Fruit fly (Drosophila melanogaster) whole organism, wandering third instar larva: ENCODE results near the gene CG8173.

Experiments
- CG32264 ChIP-seq: fragments of 200-800 bp; sonication (Bioruptor generic); optimal IDR thresholded peaks from 2 replicates; lab custom pipeline; 2016; ENCODE audit warnings: missing biosample characterization, missing genetic modification characterization
- CG9705 ChIP-seq: fragments of 200-800 bp; sonication (Bioruptor generic); optimal IDR thresholded peaks from 2 replicates; lab custom pipeline; 2018; ENCODE audit warnings: missing biosample characterization, mild to moderate bottlenecking, missing genetic modification characterization
- CrebA ChIP-seq: fragments of 200-800 bp; sonication (Bioruptor generic); optimal IDR thresholded peaks from 2 replicates; lab custom pipeline; 2016; ENCODE audit warnings: missing biosample characterization, mild to moderate bottlenecking, missing genetic modification characterization, borderline replicate concordance
- Dfd ChIP-seq: fragments of >200 bp; optimal IDR thresholded peaks from 2 replicates; lab custom pipeline; 2017; ENCODE audit warnings: missing biosample characterization, missing genetic modification characterization
- Dif ChIP-seq: fragments of 200-275, 200-300 bp; sonication (Bioruptor generic); optimal IDR thresholded peaks from 2 replicates; lab custom pipeline; 2018; ENCODE audit warnings: missing biosample characterization, missing genetic modification characterization; ENCODE audit not compliant: partially characterized antibody
- HLH106 ChIP-seq: fragments of 200-800 bp; optimal IDR thresholded peaks from 3 replicates; lab custom pipeline; 2019; ENCODE audit warnings: missing biosample characterization, mild to moderate bottlenecking, missing genetic modification characterization, moderate library complexity
- Hnf4 ChIP-seq: fragments of 200-800 bp; sonication (Bioruptor generic); optimal IDR thresholded peaks from 2 replicates; lab custom pipeline; 2016; ENCODE audit warnings: missing biosample characterization, mild to moderate bottlenecking, missing genetic modification characterization
- Hr78 ChIP-seq: fragments of >200 bp; optimal IDR thresholded peaks from 2 replicates; lab custom pipeline; 2017; ENCODE audit warnings: missing biosample characterization, missing genetic modification characterization
- Hr83 ChIP-seq: fragments of 200-300 bp; sonication (Bioruptor generic); optimal IDR thresholded peaks from 2 replicates; lab custom pipeline; 2016; ENCODE audit warnings: missing biosample characterization, mild to moderate bottlenecking, missing genetic modification characterization, moderate library complexity; ENCODE audit not compliant: poor library complexity, severe bottlenecking
- Jra ChIP-seq: sonication (Bioruptor generic); optimal IDR thresholded peaks from 2 replicates; lab custom pipeline; 2016; ENCODE audit warnings: missing biosample characterization, missing genetic modification characterization
- Myc ChIP-seq: fragments of >200 bp; optimal IDR thresholded peaks from 2 replicates; lab custom pipeline; 2017
- N ChIP-seq: fragments of >200 bp; optimal IDR thresholded peaks from 2 replicates; lab custom pipeline; 2018; ENCODE audit warnings: missing biosample characterization, missing external identifiers, missing genetic modification characterization
- OdsH ChIP-seq: fragments of 200-800 bp; sonication (Bioruptor generic); optimal IDR thresholded peaks from 2 replicates; lab custom pipeline; 2016; ENCODE audit warnings: missing biosample characterization, mild to moderate bottlenecking, missing genetic modification characterization
- Rel ChIP-seq, 2 experiments: fragments of 200-800 bp; sonication (Bioruptor generic) in 1 of 2; optimal IDR thresholded peaks; 2 replicates in 1 of 2; 3 replicates in 1 of 2; lab custom pipeline; 2016 to 2019; ENCODE audit warnings: mild to moderate bottlenecking in 2 of 2, missing biosample characterization in 2 of 2, missing genetic modification characterization in 2 of 2, moderate library complexity in 1 of 2
- Sp1 ChIP-seq: fragments of 200-800 bp; sonication (Bioruptor generic); optimal IDR thresholded peaks from 3 replicates; lab custom pipeline; 2019; ENCODE audit warnings: missing biosample characterization, mild to moderate bottlenecking, missing genetic modification characterization, moderate library complexity
- Vsx2 ChIP-seq: fragments of 200-300, 225-300 bp; sonication (Bioruptor generic); optimal IDR thresholded peaks from 2 replicates; lab custom pipeline; 2018; ENCODE audit warnings: missing biosample characterization, missing genetic modification characterization; ENCODE audit not compliant: partially characterized antibody
- br ChIP-seq: fragments of 200-800 bp; sonication (Bioruptor generic); optimal IDR thresholded peaks from 2 replicates; lab custom pipeline; 2016; ENCODE audit warnings: missing biosample characterization, missing genetic modification characterization
- brk ChIP-seq: fragments of 200-800 bp; sonication (Bioruptor generic); optimal IDR thresholded peaks from 2 replicates; lab custom pipeline; 2016; ENCODE audit warnings: missing biosample characterization, mild to moderate bottlenecking, missing genetic modification characterization
- dl ChIP-seq, 2 experiments: fragments of 175-275, 200-275 bp in 1 of 2; fragments of 200-275 bp in 1 of 2; sonication (Bioruptor generic); optimal IDR thresholded peaks; lab custom pipeline; 2018; ENCODE audit warnings: mild to moderate bottlenecking in 2 of 2, missing biosample characterization in 2 of 2, missing genetic modification characterization in 2 of 2, moderate library complexity in 2 of 2; ENCODE audit not compliant: partially characterized antibody in 2 of 2, insufficient read depth in 1 of 2
- dmrt93B ChIP-seq: fragments of 200-800 bp; sonication (Bioruptor generic); optimal IDR thresholded peaks from 2 replicates; lab custom pipeline; 2018; ENCODE audit warnings: missing biosample characterization, mild to moderate bottlenecking, missing genetic modification characterization
- ey ChIP-seq: fragments of 200-800 bp; sonication (Bioruptor generic); optimal IDR thresholded peaks from 2 replicates; lab custom pipeline; 2016; ENCODE audit warnings: missing biosample characterization, missing genetic modification characterization
- foxo ChIP-seq, 2 experiments: fragments of 200-800 bp; sonication (Bioruptor generic); optimal IDR thresholded peaks; 2 replicates in 1 of 2; 3 replicates in 1 of 2; lab custom pipeline; 2016 to 2017; ENCODE audit warnings: missing biosample characterization in 2 of 2, missing genetic modification characterization in 2 of 2
- fru ChIP-seq: fragments of 200-800 bp; sonication (Bioruptor generic); optimal IDR thresholded peaks from 3 replicates; lab custom pipeline; 2016; ENCODE audit warnings: missing biosample characterization, mild to moderate bottlenecking, missing genetic modification characterization
- h ChIP-seq: fragments of 200-800 bp; sonication (Bioruptor generic); optimal IDR thresholded peaks from 3 replicates; lab custom pipeline; 2016; ENCODE audit warnings: missing biosample characterization, mild to moderate bottlenecking, missing genetic modification characterization
- jim ChIP-seq: fragments of 175-275, 200-325 bp; sonication (Bioruptor generic); optimal IDR thresholded peaks from 2 replicates; lab custom pipeline; 2016; ENCODE audit warnings: missing biosample characterization, mild to moderate bottlenecking, missing genetic modification characterization
- pan ChIP-seq: fragments of >200 bp; optimal IDR thresholded peaks from 2 replicates; lab custom pipeline; 2017
- psq ChIP-seq: fragments of 200-800 bp; sonication (Bioruptor generic); optimal IDR thresholded peaks from 3 replicates; lab custom pipeline; 2017; ENCODE audit warnings: missing biosample characterization, mild to moderate bottlenecking, missing genetic modification characterization, moderate library complexity
- rgr ChIP-seq: fragments of 200-800 bp; sonication (Bioruptor generic); optimal IDR thresholded peaks from 3 replicates; lab custom pipeline; 2016; ENCODE audit warnings: missing biosample characterization, mild to moderate bottlenecking, missing genetic modification characterization
- sage ChIP-seq: fragments of 200-800 bp; sonication (Bioruptor generic); optimal IDR thresholded peaks from 2 replicates; lab custom pipeline; 2016; ENCODE audit warnings: missing biosample characterization, mild to moderate bottlenecking, missing genetic modification characterization
- sv ChIP-seq: fragments of 200-800 bp; sonication (Bioruptor generic); optimal IDR thresholded peaks from 3 replicates; lab custom pipeline; 2016; ENCODE audit warnings: missing biosample characterization, missing genetic modification characterization
- tai ChIP-seq: sonication (Bioruptor generic); optimal IDR thresholded peaks from 2 replicates; lab custom pipeline; 2016; ENCODE audit warnings: missing biosample characterization, missing genetic modification characterization
- usp ChIP-seq: fragments of >200 bp; optimal IDR thresholded peaks from 2 replicates; lab custom pipeline; 2017; ENCODE audit warnings: missing biosample characterization, missing genetic modification characterization
- woc ChIP-seq: sonication (Bioruptor generic); optimal IDR thresholded peaks from 2 replicates; lab custom pipeline; 2016; ENCODE audit warnings: missing biosample characterization, mild to moderate bottlenecking, missing genetic modification characterization

Gene CG8173

DNA sequence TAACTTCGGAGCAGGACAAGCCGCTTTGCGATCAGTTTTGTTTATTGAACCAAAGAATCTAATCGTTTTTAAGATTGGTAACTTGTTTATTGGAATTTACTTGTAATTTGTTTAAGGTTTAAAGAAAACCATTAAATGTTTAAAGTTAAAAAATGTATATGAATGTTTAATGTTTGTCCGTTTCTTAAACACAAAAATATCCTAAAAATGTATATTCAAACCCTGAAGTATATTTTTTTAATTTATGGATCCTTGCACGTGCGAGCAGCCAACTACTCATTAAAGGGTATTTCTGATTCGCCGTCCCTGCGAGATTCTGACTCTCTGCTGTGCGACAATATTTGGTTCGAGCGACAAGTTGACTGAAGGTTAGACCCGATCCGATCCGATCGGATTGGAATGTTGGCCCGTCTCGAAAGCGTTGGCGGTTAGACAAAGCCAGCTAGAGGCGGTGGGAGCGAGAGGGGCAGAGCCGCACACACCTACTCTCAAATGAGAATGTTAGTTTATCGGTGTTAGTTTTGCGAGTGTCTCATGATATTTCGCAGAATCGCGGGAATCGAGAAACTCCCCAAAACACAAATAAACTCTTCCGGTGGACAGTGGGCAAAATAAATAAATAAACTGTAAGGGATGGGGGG is 10.5 kb downstream of the CG8173 start (continued):
- TF ChIP-seq dl (GFP tag; optimal IDR thresholded peaks at IDR 0.05; lab: Kevin White, UChicago; ENCODE audit: insufficient read depth in 1 of 2, partially characterized antibody in 2 of 2) = no peak
- TF ChIP-seq Hr78 (GFP tag; lab: Kevin White, UChicago) = no peak
- no peak for TF ChIP-seq Myc
- TF ChIP-seq, all 38 proteins: peak for 22

DNA sequence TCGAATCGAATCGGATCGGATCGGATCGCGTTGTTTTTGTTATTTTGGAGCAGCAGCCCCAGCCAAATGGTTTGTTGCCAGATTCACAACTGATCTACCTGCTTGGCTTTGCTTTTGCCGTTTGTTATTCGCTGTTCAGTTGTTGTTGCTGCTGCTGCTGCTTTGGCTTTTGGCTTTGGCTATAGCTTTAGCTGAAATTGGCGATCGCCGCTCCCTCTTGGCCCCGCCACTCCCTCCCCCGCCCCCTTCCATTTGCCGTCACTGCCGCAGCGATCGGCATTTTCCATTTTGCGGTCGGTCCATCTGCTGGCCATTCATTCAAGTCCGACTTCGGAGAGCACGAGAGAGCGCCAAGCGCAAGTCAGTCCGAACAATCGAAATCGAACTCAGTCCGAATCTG is 11.0 kb downstream of the CG8173 start, which contains the start of gene chas:
Gene chas (minus strand): TSS at position 295 of the 400 bp plus-strand sequence.
- TF ChIP-seq dl (GFP tag; optimal IDR thresholded peaks at IDR 0.05; lab: Kevin White, UChicago; ENCODE audit: insufficient read depth in 1 of 2, partially characterized antibody in 2 of 2) (peak in 1 of 2 experiments; percentile 36), CG32264 (GFP tag; lab: Kevin White, UChicago) (no peak), N (GFP tag; lab: Kevin White, UChicago) (no peak), Dif (peak; percentile 64), usp (GFP tag; lab: Kevin White, UChicago) (no peak), sv (GFP tag; lab: Kevin White, UChicago) (no peak), rgr (GFP tag; lab: Kevin White, UChicago) (no peak), pan (lab: Kevin White, UChicago) (no peak), tai (GFP tag; lab: Kevin White, UChicago) (no peak), OdsH (GFP tag; lab: Kevin White, UChicago) (no peak), Dfd (GFP tag; lab: Kevin White, UChicago) (no peak), Myc (no peak), woc (GFP tag; lab: Kevin White, UChicago) (no peak), foxo (GFP tag; optimal IDR thresholded peaks at IDR 0.05; lab: Kevin White, UChicago) (no peak)

DNA sequence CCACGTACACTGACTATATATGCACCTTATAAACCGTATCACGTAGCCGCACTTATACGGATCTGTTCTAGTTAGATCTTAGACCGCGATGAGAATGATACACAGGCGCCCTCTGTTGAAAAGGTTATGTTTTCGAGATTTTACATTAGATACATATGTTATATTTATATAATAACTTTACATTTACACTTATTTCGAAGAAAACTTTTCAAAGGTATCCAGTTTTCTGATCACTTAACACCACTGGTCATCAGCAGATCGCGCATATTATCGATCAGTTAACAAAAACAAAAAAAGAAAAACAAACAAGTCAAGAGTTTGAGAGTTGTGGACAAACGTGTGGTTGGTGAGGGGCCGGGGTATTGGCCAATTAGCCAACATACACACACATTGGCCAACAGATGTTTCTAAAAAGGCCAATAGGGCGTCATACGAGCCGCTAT is 11.7 kb downstream of the CG8173 start:
- TF ChIP-seq Vsx2 (GFP tag; lab: Kevin White, UChicago) = peak; percentile 57
- no peak for TF ChIP-seq sage (GFP tag; lab: Kevin White, UChicago)

DNA sequence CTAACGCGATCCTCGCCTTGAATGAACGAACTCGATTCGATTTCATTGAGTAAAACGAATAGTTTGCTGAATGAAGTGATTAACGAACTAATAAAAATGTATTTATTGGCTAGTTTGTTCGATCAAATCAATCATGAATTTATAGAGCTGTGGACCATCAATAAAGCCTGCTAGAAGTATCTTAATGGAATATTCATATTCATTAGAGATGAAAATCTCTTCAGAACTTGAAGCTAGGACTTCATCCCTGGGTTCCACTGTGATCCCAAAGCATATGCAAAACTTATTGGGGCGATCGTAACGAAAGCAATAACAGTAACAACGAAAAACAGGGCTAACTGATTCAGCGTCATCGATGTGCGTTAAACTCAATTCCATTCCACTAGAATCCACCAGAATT is 12.2 kb downstream of the CG8173 start:
- TF ChIP-seq rgr (GFP tag; lab: Kevin White, UChicago) (no peak), br (GFP tag; lab: Kevin White, UChicago) (peak; percentile 3), tai (GFP tag; lab: Kevin White, UChicago) (no peak), psq (GFP tag; lab: Kevin White, UChicago) (no peak), HLH106 (tag; lab: Kevin White, UChicago) (peak; percentile 30), Hr83 (GFP tag; lab: Kevin White, UChicago) (no peak)
- TF ChIP-seq, all 38 proteins: peak for 2

DNA sequence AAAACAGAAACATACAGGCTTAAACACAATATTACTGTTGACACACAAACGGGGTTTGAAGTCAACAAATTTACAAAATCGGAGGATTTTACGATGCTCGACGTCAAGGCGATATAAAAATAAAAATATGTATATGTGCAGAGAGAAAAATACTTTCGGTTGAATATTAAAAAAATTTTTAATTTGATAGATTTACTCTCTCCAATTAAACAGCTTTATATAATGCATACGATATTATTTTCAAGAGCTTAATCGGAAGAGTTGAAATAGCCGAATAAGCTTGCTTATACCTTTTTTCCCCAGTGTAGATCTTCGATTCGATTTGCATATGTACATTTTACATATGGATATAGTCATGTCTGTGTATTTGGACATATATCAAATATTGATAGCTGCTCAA is 12.8 kb downstream of the CG8173 start:
- peak; percentile 61 for TF ChIP-seq h
- TF ChIP-seq Hnf4 (GFP tag; lab: Kevin White, UChicago) = peak; percentile 60
- TF ChIP-seq brk = no peak
- TF ChIP-seq psq (GFP tag; lab: Kevin White, UChicago) = peak; percentile 32
- peak; percentile 17 for TF ChIP-seq dmrt93B (GFP tag; lab: Kevin White, UChicago)
- peak in 1 of 2 experiments; percentile 32 for TF ChIP-seq foxo (GFP tag; optimal IDR thresholded peaks at IDR 0.05; lab: Kevin White, UChicago)
- TF ChIP-seq br (GFP tag; lab: Kevin White, UChicago) = peak; percentile 70
- peak; percentile 15 for TF ChIP-seq CG9705 (GFP tag; lab: Kevin White, UChicago)
- TF ChIP-seq Rel (GFP tag; optimal IDR thresholded peaks at IDR 0.05; lab: Kevin White, UChicago) = no peak
- peak; percentile 51 for TF ChIP-seq Rel (tag; optimal IDR thresholded peaks at IDR 0.05; lab: Kevin White, UChicago)
- no peak for TF ChIP-seq Hr83 (GFP tag; lab: Kevin White, UChicago)
- peak; percentile 5 for TF ChIP-seq Jra (GFP tag; lab: Kevin White, UChicago)
- peak; percentile 53 for TF ChIP-seq ey (GFP tag; lab: Kevin White, UChicago)
- no peak for TF ChIP-seq Dif
- TF ChIP-seq tai (GFP tag; lab: Kevin White, UChicago) = no peak
- TF ChIP-seq sv (GFP tag; lab: Kevin White, UChicago) = peak; percentile 14
- TF ChIP-seq rgr (GFP tag; lab: Kevin White, UChicago) = peak; percentile 49
- no peak for TF ChIP-seq N (GFP tag; lab: Kevin White, UChicago)
- TF ChIP-seq OdsH (GFP tag; lab: Kevin White, UChicago) = peak; percentile 21
- no peak for TF ChIP-seq jim
- TF ChIP-seq fru (GFP tag; lab: Kevin White, UChicago) = peak; percentile 69
- peak; percentile 29 for TF ChIP-seq sage (GFP tag; lab: Kevin White, UChicago)
- no peak for TF ChIP-seq CrebA (GFP tag; lab: Kevin White, UChicago)
- peak; percentile 79 for TF ChIP-seq HLH106 (tag; lab: Kevin White, UChicago)
- peak; percentile 79 for TF ChIP-seq Sp1 (GFP tag; lab: Kevin White, UChicago)
- no peak for TF ChIP-seq Dfd (GFP tag; lab: Kevin White, UChicago)
